Fruit fly (Drosophila melanogaster) whole organism, larva: ENCODE results near the gene CG33099.

Experiments used
- noc ChIP-seq: fragments of 200-800 bp; sonication (Bioruptor generic); optimal IDR thresholded peaks from 3 replicates; lab custom pipeline; 2019; ENCODE audit warnings: missing biosample characterization, mild to moderate bottlenecking, missing genetic modification characterization, moderate library complexity

The CG33099 gene

DNA sequence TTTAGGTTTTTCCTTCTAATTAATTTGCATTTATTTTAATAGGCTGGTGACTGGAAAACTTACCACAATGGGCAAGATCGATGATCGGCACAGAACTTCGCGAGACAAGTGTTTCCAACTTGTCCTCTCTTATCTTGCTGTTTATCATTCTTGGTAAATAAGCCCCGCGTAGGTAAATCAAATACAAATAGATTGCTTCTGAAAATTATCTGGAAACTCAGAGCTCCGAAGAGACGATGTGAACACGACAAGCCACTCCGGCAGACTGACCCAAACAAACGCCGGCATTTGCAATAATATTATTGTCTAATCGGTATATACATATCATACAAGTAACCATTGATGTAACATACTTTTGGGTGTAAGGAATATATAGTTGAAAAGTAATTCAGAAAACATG lies at the start of gene CG33099:
Gene CG33099 (minus strand): TSS at position 268 of the 400 bp plus-strand sequence.
- peak; percentile 65 for TF ChIP-seq noc (tag; lab: Kevin White, UChicago)

DNA sequence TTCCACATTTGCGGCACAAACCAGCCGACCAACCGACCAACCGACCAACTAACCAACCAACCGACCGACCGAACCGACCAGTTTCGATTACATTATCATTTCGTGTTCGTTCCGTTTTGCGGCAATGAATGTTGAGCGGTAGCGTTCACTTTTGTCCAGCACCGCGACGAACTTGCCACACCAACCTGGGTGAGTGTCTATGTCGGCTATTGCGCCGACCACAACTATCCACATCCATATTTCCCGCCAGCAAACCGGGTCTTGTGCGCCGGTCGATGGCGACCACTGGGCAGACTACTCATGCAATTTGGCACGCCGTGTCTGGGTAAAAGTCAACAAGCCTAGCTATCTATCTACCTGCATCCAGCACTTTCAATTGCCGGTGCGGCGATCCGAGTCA lies 46.6 kb upstream of the CG33099 start:
- TF ChIP-seq noc (tag; lab: Kevin White, UChicago), result no peak

DNA sequence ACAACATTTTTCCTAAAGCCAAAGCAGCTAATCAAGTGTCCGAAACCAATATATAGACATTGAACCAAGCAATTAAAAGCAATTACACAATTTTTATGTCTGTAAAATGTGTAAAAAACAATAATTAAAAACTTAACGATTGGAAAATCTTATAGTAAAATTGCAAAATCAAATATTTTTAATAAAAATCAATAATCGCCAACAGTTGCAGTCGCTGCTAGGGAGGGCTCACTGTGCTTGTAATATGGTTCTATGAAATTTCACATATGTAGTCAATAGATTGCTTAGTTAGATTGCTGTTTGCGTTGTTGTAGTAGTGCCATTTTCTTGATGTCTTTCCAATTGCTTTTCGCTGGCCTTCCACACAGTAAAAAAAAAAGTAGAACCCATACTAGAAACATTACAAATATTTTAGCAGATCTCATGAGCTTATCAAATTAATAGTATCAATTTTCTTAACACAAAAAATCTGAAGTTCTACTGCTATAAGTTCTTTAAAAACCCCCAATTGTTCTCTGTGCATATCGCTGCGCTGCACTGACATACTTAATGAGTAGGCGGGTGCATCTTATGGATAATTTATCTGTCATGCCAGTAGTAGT lies 45.8 kb upstream of the CG33099 start:
- no peak for TF ChIP-seq noc (tag; lab: Kevin White, UChicago)

DNA sequence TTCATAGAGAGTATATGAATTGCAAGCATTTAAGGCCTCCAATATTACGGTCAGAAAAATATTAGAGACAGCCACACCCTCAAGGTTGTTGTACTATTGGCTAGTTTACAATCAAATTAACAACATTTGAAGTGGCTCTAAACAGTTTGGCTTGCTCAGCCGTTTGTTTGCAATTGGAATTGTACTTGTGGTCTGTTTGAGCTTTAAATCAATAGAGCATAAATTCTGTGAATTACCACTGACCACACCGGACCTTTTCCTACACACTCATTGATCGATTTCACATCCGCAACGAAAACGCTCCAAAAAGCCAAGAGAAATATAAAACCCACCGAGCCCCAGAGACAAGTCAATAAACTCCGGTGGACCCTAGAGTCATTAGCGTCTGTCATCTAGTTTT lies 43.2 kb upstream of the CG33099 start:
- TF ChIP-seq noc (tag; lab: Kevin White, UChicago), result no peak

DNA sequence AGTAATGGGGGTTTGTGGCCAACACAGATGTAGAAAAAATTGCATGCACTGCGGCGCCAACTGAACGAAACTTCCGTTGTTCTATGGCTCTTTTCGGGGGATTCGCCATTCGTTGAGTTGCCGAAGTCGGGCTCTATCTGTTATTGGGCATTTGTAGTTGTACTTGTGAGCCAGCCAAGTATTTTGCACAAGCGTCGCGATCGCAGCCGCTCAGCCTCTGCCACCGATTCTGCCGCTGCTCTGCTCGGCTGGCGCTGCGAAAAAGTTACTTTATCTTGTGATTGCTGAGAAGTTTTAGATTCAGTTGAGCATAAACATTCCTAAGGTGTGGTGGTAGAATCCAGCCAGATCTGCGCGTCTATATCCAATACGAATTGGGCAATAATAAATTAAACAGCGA lies 39.5 kb upstream of the CG33099 start, which contains the start of gene CG33110:
Gene CG33110 (plus strand): TSS at position 301 of the 400 bp plus-strand sequence.
- TF ChIP-seq noc (tag; lab: Kevin White, UChicago), result no peak

DNA sequence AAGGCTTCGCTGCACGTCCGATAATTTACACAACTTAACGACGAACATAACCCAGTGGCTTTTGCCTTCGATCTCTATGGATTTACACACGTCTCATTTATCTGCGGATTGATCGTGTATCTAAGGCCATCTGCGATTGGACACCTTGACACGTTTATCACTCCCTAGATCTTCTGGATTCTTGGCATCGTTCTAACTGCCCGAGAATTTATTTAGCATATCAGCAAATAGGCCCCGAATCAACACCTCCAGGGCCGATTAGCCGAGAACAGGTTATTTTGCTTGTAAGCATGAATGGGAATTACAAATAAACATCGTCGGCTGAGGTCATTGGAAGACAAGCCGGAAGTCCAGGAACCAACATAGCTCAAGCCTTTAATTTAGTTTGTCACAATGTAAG lies 38.1 kb upstream of the CG33099 start:
- no peak for TF ChIP-seq noc (tag; lab: Kevin White, UChicago)

DNA sequence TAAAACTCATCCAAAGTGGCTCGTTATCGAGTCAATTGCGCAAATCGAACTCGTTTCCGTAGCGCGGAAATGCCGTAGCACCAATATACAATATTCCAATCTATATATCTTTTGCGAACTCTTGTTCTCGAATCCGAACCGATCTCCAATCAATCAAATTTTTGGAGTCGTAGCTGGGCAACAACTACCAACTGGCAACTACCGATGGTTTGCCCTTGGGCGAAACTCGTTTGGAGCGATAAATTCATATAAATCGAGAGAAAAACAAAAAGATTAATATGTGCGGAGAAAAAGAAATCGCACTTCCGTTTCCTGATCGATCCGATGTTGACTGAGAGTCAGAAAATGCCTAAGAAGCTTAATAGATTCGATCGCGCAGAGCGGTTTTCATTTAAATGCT lies 35.4 kb upstream of the CG33099 start:
- no peak for TF ChIP-seq noc (tag; lab: Kevin White, UChicago)

DNA sequence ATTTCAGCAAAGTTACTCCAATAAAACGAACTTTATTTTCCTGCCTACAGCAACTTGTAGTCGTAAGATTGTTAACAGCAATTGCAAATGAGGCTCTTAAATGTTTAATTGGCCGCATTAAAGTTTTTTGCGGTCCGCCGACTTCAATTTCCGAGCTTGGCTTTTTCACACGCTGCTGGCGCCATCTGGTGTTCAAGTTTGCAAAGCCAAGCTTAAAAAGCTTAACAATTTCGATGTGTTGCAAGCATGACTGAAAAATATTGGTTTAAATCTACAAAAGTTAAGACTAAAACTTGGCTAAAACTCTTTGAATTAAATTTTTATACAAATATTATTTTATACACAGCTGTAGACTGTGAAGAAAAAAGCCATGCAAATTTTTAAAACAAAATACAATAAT lies 34.3 kb upstream of the CG33099 start:
- no peak for TF ChIP-seq noc (tag; lab: Kevin White, UChicago)

DNA sequence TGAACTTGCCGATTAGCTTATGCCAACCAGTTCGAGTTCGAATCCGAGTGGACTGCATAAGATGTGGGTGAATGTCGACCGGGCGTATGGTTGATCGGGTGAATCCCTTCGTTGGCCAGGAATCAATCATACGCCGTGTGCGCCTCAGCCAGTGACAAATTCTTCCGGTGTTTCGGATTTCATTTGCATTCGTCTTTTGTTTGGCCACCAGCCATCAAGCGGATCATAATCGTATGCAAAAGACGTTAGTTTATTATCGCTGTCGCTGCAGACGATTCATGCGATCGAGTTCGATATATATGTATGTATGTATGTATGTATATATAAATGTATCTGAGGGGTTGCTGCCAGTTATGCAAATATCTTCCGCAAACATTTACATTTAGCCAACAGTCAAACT lies 33.7 kb upstream of the CG33099 start:
- no peak for TF ChIP-seq noc (tag; lab: Kevin White, UChicago)

DNA sequence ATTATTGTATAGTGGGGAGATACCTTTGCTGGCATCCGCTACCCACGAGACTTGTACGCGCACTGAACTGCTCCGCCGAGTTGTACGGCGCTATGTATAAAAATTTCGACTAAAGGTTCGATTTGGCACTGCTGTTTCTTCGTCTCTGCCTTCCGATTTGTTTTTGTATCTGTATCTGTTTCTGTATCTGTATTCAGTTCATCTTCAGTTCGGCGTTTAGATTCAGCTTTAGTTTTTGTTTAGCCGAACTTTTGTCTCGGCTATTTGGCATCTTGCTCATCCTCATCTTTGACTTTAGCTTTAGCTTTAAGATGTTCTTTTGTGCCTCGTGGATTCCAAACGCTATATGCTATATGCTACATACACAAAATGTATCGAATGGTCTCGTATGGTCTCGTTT lies 32.1 kb upstream of the CG33099 start, which contains the start of gene sit:
Gene sit (minus strand): TSS at position 71 of the 400 bp plus-strand sequence.
- no peak for TF ChIP-seq noc (tag; lab: Kevin White, UChicago)

DNA sequence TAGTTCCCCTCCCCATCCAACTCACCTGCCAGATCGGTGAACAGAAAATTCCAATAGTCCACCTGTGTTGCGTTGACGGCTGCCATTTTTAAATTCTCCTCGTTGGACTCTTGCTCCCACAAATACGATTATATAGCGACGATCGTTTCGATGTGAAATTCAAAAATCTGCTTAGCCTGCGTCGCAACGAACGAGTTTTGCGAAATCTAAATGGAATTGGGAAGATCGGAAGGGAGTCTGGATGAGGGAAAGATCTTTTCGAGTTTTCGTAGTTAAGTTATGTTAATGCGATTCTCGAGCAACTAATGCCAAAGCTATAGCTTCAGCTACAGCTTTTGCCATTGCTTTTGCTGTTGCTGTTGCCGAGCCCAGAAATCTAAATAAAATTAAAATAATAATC lies 29.9 kb upstream of the CG33099 start:
- TF ChIP-seq noc (tag; lab: Kevin White, UChicago), result no peak

DNA sequence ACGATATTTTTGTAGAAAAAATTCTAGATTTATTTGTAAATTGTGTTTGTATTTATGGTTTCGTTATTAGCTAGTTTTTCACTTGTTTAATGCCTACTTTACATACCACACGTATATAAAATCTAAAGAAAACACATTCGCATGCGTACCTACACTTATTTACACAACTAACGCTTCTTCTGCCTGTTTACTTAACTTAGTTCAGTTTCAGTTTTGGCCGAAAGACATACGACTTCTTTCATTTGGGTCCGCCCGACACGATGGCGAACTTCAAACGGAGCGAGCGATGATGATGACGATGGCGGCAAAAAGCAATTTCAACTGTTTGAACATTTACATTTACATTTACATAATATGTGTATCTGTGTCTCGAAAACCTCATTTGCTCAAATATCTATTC lies 28.0 kb upstream of the CG33099 start:
- no peak for TF ChIP-seq noc (tag; lab: Kevin White, UChicago)

DNA sequence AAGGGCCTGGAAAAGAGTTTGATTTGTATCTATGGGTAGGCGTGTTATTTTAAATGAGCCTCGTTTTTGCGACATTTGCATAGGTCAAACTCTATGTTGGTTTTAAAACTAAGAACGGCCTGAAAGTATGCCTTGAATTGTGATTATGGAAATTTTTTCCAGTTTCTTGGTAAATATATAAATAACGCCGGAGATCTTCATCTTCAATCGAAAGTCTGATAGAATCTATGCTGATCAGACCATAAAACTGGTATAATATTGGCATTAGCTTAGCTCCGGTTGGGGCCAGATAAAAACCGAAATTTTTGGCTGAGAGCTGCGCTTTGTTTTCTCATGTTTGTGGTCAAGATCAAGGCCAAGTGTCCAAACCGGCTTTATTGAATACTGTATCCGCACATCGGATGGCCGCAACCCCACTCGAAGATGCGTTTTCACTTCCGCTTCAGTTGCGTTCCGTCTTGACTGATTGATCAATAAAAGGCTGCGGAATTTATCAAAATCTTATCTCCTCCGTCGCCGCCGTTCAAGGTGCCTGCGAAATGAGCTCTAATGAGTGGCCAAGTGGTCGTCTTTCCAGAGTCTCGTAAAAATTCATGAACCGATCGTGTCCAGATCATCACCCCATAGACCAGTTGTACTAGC lies 26.8 kb upstream of the CG33099 start:
- TF ChIP-seq noc (tag; lab: Kevin White, UChicago), result no peak

DNA sequence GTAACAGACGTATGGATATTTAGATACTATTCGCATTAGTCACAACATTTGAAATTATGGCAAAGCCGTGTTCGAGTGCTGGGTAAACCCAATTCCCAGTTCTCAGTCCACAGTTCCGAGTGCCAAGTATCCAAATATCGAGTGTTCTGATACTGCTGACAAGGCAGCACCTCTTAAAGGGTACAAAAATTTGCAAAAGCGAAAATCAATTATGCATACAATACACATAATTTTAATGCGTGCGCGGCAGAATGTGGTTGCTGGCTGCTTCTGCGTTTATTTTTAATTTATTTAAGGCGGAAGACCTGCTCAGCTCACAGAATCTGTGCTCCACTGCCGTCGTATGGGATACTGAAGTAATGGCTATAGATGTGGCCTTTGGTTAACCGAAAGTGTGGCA lies 22.3 kb upstream of the CG33099 start:
- no peak for TF ChIP-seq noc (tag; lab: Kevin White, UChicago)

DNA sequence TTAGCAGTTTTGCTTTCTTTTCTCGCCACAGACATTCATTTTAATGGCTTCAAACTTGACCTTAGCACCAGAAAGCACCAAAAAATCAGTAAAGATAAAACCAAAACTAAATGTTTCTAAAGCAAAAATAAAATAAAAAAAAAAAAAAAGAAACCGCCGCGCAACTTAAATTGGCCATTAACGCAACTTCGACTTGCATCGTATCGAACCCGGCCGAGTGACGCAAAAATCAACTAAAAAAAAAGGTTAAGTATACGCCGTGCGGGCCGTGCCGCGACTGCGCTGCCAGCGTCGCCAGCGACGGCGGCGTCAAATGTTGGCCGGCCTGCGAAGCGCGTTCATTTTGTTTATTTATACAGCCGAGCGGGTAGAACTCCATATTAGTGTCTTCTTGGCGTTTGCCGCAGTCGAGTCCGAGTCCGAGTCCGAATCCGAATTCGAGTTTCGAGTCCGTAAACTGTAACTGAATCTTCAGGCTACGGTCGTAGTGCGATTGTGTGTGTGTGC lies 20.0 kb upstream of the CG33099 start, which contains the start of gene bond:
Gene bond (plus strand): TSS at position 375 of the 507 bp plus-strand sequence.
- no peak for TF ChIP-seq noc (tag; lab: Kevin White, UChicago)

DNA sequence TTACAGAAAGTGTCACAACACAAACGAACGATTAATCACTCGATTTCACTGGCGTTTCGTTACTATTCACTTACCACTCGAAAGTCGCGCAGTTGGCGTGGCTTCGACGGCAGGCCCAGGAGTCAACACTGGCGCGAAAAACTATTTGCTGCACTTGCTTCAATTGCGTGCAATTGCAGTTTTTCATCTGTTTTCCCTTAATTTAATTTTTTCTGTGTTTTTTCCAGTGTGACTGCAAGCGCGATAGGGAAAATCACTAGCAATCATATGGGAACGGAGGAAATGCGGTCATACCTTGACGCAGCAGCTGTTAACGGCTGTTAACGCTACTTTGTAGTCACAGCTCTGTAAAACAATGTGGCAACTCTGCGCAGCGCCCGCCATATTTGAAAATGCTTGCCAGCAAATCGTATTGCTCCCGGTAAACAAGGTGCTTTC lies 17.2 kb upstream of the CG33099 start, which contains the start of gene AdipoR:
Gene AdipoR (minus strand): TSS at position 262 of the 438 bp plus-strand sequence.
- peak; percentile 4 for TF ChIP-seq noc (tag; lab: Kevin White, UChicago)

DNA sequence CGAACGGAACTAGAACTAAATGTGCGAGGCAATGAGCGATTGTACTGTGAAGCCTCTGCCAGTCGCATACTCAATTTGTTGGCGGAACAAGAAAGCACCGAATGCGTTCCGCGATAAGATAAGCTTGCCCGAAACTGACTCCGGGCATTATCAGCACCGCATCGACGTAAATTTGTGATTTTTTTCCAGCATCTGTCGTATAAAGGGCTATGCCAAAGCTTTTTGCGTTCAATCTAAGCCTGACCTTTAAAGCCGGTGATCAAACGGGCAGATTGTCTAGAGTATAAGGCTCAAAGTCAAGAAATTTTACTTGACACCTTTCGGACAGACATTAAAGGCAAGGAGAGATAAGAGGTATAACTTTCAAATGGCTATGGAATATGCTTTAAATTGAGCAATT lies 15.6 kb upstream of the CG33099 start:
- peak; percentile 55 for TF ChIP-seq noc (tag; lab: Kevin White, UChicago)
